Worm (Caenorhabditis elegans): ENCODE data around the gene odr-10.

Gene odr-10

ce11 chrX:6818036-6818488, 47.7 kb downstream of the odr-10 start, which contains the start of gene dhs-28 (continued):
- peak; percentile 69 for TF ChIP-seq dmd-6 (GFP tag; IDR thresholded peaks at IDR 0.05)
- no peak for TF ChIP-seq cey-2 (tag; optimal IDR thresholded peaks at IDR 0.05; ENCODE audit: borderline replicate concordance, insufficient read depth)
- TF ChIP-seq nhr-102 (tag; optimal IDR thresholded peaks at IDR 0.05) = peak; percentile 6
- TF ChIP-seq fos-1 (tag; optimal IDR thresholded peaks at IDR 0.05) = no peak
- peak; percentile 71 for TF ChIP-seq nhr-48 (tag; optimal IDR thresholded peaks at IDR 0.05)
- no peak for TF ChIP-seq ceh-20 (GFP tag; IDR thresholded peaks at IDR 0.05)
- no peak for TF ChIP-seq ZK546.5 (tag; optimal IDR thresholded peaks at IDR 0.05)
- peak; percentile 82 for TF ChIP-seq hlh-30 (tag; optimal IDR thresholded peaks at IDR 0.05; ENCODE audit: insufficient read depth)
- no peak for TF ChIP-seq F37D6.2 (tag; optimal IDR thresholded peaks at IDR 0.05)
- no peak for TF ChIP-seq lin-15B (tag; optimal IDR thresholded peaks at IDR 0.05)
- no peak for TF ChIP-seq sdz-12 (GFP tag; optimal IDR thresholded peaks at IDR 0.05)
- peak; percentile 87 for TF ChIP-seq aha-1 (tag)
- TF ChIP-seq lir-3 (tag; optimal IDR thresholded peaks at IDR 0.05) = no peak
- TF ChIP-seq nhr-237 (tag; optimal IDR thresholded peaks at IDR 0.05) = no peak
- no peak for TF ChIP-seq ztf-7 (tag; optimal IDR thresholded peaks at IDR 0.05)
- no peak for TF ChIP-seq nhr-25 (tag; optimal IDR thresholded peaks at IDR 0.05; ENCODE audit: borderline replicate concordance, insufficient read depth)
- peak; percentile 42 for TF ChIP-seq nhr-10 (tag; optimal IDR thresholded peaks at IDR 0.05)
- no peak for TF ChIP-seq php-3 (GFP tag; IDR thresholded peaks at IDR 0.05)
- TF ChIP-seq arid-1 (GFP tag; conservative IDR thresholded peaks at IDR 0.05) = no peak
- TF ChIP-seq ceh-62 (tag; optimal IDR thresholded peaks at IDR 0.05) = no peak
- TF ChIP-seq daf-16 (GFP tag; optimal IDR thresholded peaks at IDR 0.05) = no peak
- peak; percentile 96 for TF ChIP-seq daf-16 (tag; optimal IDR thresholded peaks at IDR 0.05)
- TF ChIP-seq hlh-11 (tag; optimal IDR thresholded peaks at IDR 0.05) = peak; percentile 71
- no peak for TF ChIP-seq D1046.2 (GFP tag; IDR thresholded peaks at IDR 0.05)

All from whole organism, L4 larva.